Worm (Caenorhabditis elegans) whole organism, L3 larva: Measurements from ENCODE around the gene F08F8.9.

Source experiments
- R02D3.7 ChIP-seq: fragments of 150-350 bp; optimal IDR thresholded peaks from 2 replicates; lab custom pipeline; 2014; ENCODE audit warnings: missing biosample characterization, missing genetic modification characterization
- ZK546.5 ChIP-seq: sonication (generic microtip); optimal IDR thresholded peaks from 2 replicates; lab custom pipeline; 2017; ENCODE audit warnings: missing biosample characterization, missing genetic modification characterization
- aly-2 ChIP-seq: fragments of 150-350 bp; optimal IDR thresholded peaks from 2 replicates; lab custom pipeline; 2014; ENCODE audit warnings: missing biosample characterization, missing genetic modification characterization
- ama-1 ChIP-seq: fragments of 150-350 bp; optimal IDR thresholded peaks from 2 replicates; lab custom pipeline; 2018
- ceh-28 ChIP-seq: fragments of 150-350 bp; optimal IDR thresholded peaks from 2 replicates; lab custom pipeline; 2014; ENCODE audit warnings: missing biosample characterization, missing genetic modification reagents, missing genetic modification characterization
- egl-27 ChIP-seq: sonication (generic microtip); optimal IDR thresholded peaks from 4 replicates; lab custom pipeline; 2017; ENCODE audit warnings: missing biosample characterization, missing genetic modification reagents, missing genetic modification characterization
- egl-5 ChIP-seq: fragments of 150-350 bp; optimal IDR thresholded peaks from 2 replicates; lab custom pipeline; 2017; ENCODE audit warnings: missing biosample characterization, missing genetic modification reagents, missing genetic modification characterization, inconsistent platforms
- elt-1 ChIP-seq: fragments of 150-350 bp; optimal IDR thresholded peaks from 2 replicates; lab custom pipeline; 2014; ENCODE audit warnings: missing biosample characterization, missing genetic modification characterization
- elt-2 ChIP-seq: sonication (generic microtip); optimal IDR thresholded peaks from 2 replicates; lab custom pipeline; 2016; ENCODE audit warnings: missing genetic modification reagents, mild to moderate bottlenecking, missing genetic modification characterization, missing compliant biosample characterization
- elt-3 ChIP-seq, 3 experiments: fragments of 150-350 bp in 1 of 3; sonication (generic microtip) in 2 of 3; optimal IDR thresholded peaks; 2 replicates in 2 of 3; 4 replicates in 1 of 3; lab custom pipeline; 2014 to 2017; ENCODE audit warnings: missing biosample characterization in 3 of 3, missing genetic modification characterization in 3 of 3
- eor-1 ChIP-seq, 2 experiments: fragments of 150-350 bp; optimal IDR thresholded peaks; 2 replicates each; lab custom pipeline; 2014 to 2018; ENCODE audit warnings: missing biosample characterization in 2 of 2, missing genetic modification characterization in 2 of 2
- fkh-10 ChIP-seq: sonication (generic microtip); optimal IDR thresholded peaks from 2 replicates; lab custom pipeline; 2017; ENCODE audit warnings: missing biosample characterization, missing genetic modification reagents, missing genetic modification characterization
- fkh-2 ChIP-seq: fragments of 150-350 bp; optimal IDR thresholded peaks from 2 replicates; lab custom pipeline; 2014; ENCODE audit warnings: missing biosample characterization, missing genetic modification reagents, missing genetic modification characterization
- fos-1 ChIP-seq: fragments of 150-350 bp; optimal IDR thresholded peaks from 2 replicates; lab custom pipeline; 2014; ENCODE audit warnings: missing biosample characterization, missing genetic modification characterization
- hmg-11 ChIP-seq: sonication (generic microtip); optimal IDR thresholded peaks from 2 replicates; lab custom pipeline; 2016; ENCODE audit warnings: missing genetic modification characterization, missing compliant biosample characterization
- jun-1 ChIP-seq: fragments of 150-350 bp; optimal IDR thresholded peaks from 2 replicates; lab custom pipeline; 2014; ENCODE audit warnings: missing biosample characterization, missing genetic modification reagents, missing genetic modification characterization
- lin-15B ChIP-seq: fragments of 150-350 bp; optimal IDR thresholded peaks from 2 replicates; lab custom pipeline; 2014; ENCODE audit warnings: missing biosample characterization, missing genetic modification characterization
- lsy-12 ChIP-seq: sonication (generic microtip); optimal IDR thresholded peaks from 2 replicates; lab custom pipeline; 2016; ENCODE audit warnings: mild to moderate bottlenecking, missing genetic modification characterization, missing compliant biosample characterization
- mdl-1 ChIP-seq: fragments of 150-350 bp; optimal IDR thresholded peaks from 2 replicates; lab custom pipeline; 2014; ENCODE audit warnings: missing biosample characterization, missing genetic modification characterization
- mml-1 ChIP-seq: fragments of 150-350 bp; sonication (generic microtip); optimal IDR thresholded peaks from 3 replicates; lab custom pipeline; 2014; ENCODE audit warnings: missing biosample characterization, missing genetic modification characterization
- nfya-1 ChIP-seq: sonication (generic microtip); optimal IDR thresholded peaks from 2 replicates; lab custom pipeline; 2017; ENCODE audit warnings: missing genetic modification characterization, mild to moderate bottlenecking, missing compliant biosample characterization, antibody characterized with exemption, moderate library complexity; ENCODE audit not compliant: insufficient read depth
- nhr-11 ChIP-seq: fragments of 150-350 bp; optimal IDR thresholded peaks from 2 replicates; lab custom pipeline; 2014; ENCODE audit warnings: missing biosample characterization, missing genetic modification characterization
- nhr-12 ChIP-seq: fragments of 150-350 bp; optimal IDR thresholded peaks from 2 replicates; lab custom pipeline; 2014; ENCODE audit warnings: missing biosample characterization, missing genetic modification characterization
- nhr-23 ChIP-seq: fragments of 150-350 bp; optimal IDR thresholded peaks from 2 replicates; lab custom pipeline; 2014; ENCODE audit warnings: missing biosample characterization, missing genetic modification reagents, missing genetic modification characterization
- nhr-25 ChIP-seq: sonication (generic microtip); optimal IDR thresholded peaks from 2 replicates; lab custom pipeline; 2017; ENCODE audit warnings: missing biosample characterization, missing genetic modification characterization
- nhr-43 ChIP-seq: sonication (generic microtip); optimal IDR thresholded peaks from 2 replicates; lab custom pipeline; 2016; ENCODE audit warnings: mild to moderate bottlenecking, missing genetic modification characterization, missing compliant biosample characterization; ENCODE audit not compliant: poor library complexity, severe bottlenecking
- nhr-67 ChIP-seq: fragments of 150-350 bp; optimal IDR thresholded peaks from 2 replicates; lab custom pipeline; 2014; ENCODE audit warnings: missing biosample characterization, missing genetic modification characterization
- nhr-76 ChIP-seq: fragments of 150-350 bp; sonication (generic microtip); optimal IDR thresholded peaks from 5 replicates; lab custom pipeline; 2014; ENCODE audit warnings: missing biosample characterization, missing genetic modification characterization
- nhr-77 ChIP-seq: fragments of 150-350 bp; optimal IDR thresholded peaks from 2 replicates; lab custom pipeline; 2014; ENCODE audit warnings: missing biosample characterization, missing genetic modification characterization
- pha-4 ChIP-seq: fragments of 150-350 bp; optimal IDR thresholded peaks from 2 replicates; lab custom pipeline; 2014; ENCODE audit warnings: missing biosample characterization, missing genetic modification reagents, missing genetic modification characterization
- sea-2 ChIP-seq: fragments of 150-350 bp; sonication (generic microtip); optimal IDR thresholded peaks from 4 replicates; lab custom pipeline; 2014; ENCODE audit warnings: missing biosample characterization, missing genetic modification reagents, missing genetic modification characterization
- skn-1 ChIP-seq: fragments of 150-350 bp; optimal IDR thresholded peaks from 2 replicates; lab custom pipeline; 2014; ENCODE audit warnings: missing biosample characterization, missing genetic modification characterization
- unc-39 ChIP-seq: sonication (generic microtip); optimal IDR thresholded peaks from 4 replicates; lab custom pipeline; 2017; ENCODE audit warnings: missing biosample characterization, missing genetic modification characterization
- unc-62 ChIP-seq: fragments of 150-350 bp; sonication (generic microtip); optimal IDR thresholded peaks from 4 replicates; lab custom pipeline; 2014; ENCODE audit warnings: missing biosample characterization, missing genetic modification reagents, missing genetic modification characterization
- zag-1 ChIP-seq: fragments of 150-350 bp; optimal IDR thresholded peaks from 2 replicates; lab custom pipeline; 2014; ENCODE audit warnings: missing biosample characterization, missing genetic modification characterization
- ztf-4 ChIP-seq: fragments of 150-350 bp; optimal IDR thresholded peaks from 2 replicates; lab custom pipeline; 2014; ENCODE audit warnings: missing biosample characterization, missing genetic modification characterization

F08F8.9 gene

DNA sequence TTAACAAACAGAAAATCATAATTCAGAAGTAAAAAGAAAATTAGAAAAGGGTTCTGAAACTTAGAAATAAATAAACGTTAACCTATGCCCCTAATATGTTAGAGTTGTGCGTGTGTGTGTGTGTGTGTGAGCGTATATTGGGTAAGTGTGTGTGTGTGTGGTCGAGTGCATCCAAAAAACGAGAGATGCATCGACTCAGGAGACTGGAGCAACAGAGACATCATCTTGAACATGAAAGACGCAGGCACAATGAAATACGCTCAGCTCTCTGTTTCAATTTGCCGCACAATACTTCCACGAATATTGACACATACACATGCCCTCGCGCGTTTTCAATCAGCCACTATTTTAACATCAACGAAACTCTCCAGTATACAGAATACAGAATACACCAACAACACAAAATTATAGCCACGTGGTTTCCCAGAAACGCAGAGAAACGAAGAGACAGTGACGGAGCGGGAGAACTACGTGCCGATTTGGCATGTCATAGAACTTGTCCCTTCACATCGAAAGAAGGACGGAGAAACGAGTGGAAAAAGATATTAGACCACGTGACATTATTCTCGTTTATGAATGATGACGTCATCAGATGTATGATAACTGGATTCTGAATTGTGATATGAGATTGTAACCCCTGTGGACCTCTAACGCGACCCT is 22.5 kb upstream of the F08F8.9 start (continued):
- TF ChIP-seq unc-62 (peak; percentile 82), elt-2 (tag; lab: Kevin White, UChicago) (peak; percentile 73), jun-1 (tag; lab: Kevin White, UChicago) (peak; percentile 64), zag-1 (tag; lab: Kevin White, UChicago) (no peak), fkh-2 (no peak), eor-1 (tag; optimal IDR thresholded peaks at IDR 0.05; lab: Kevin White, UChicago) (no peak)

DNA sequence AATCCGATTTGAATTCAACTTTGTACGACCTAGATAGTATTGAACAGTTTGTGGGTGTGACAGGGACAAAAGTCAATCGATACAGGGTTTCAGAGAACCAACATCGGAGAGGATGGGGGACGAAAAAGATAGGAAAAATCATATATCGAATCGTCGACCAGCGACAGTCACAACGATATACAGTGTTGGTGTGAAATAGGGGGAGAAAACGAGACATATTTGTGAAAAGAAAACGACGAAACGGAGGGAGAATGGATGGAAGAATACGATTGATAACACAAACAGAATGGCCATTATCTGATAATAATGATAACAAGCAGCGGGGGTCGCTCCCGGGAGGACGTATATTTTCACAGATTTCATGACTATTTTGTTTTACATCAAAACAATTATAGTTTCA is 21.7 kb upstream of the F08F8.9 start:
- TF ChIP-seq jun-1 (tag; lab: Kevin White, UChicago) (no peak), ceh-28 (peak; percentile 65), sea-2 (no peak), mml-1 (tag; lab: Kevin White, UChicago) (peak; percentile 11), hmg-11 (tag; lab: Kevin White, UChicago) (no peak), elt-2 (tag; lab: Kevin White, UChicago) (peak; percentile 86), ama-1 (lab: Kevin White, UChicago) (peak; percentile 83), R02D3.7 (tag; lab: Kevin White, UChicago) (peak; percentile 14), elt-3 (tag; optimal IDR thresholded peaks at IDR 0.05; lab: Kevin White, UChicago) (peak in 2 of 3 experiments; percentile 44 to 91), nhr-25 (tag; lab: Kevin White, UChicago) (peak; percentile 14), nhr-23 (peak; percentile 62)

DNA sequence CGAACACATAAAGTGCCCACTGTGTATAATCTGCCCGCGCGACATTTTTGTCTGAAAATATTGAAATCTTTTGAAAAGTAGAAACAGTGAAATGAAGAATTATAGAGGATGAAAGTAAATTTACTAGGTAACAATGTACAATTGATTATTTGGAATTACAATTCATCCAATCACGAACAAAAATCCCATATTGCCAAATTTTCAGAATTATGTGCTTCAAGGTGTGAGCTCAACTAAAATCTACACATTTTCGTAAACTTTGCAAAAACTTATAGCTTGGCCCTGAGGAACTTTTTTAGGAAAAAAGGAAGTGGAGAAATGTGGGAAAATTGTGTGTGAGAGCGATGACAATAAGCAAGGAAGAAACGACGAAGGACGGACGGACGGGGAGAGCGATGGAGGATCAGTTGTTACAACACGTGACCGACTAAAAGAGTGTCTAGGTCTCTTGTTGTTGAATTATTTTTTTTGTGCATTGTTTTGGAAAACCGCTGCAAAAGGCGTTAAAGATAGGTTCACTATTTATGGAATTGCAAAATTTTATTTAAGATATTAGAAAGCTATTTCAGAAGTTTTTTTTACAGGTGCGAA is 21.0 kb upstream of the F08F8.9 start, which contains the start of gene mml-1:
mml-1 (minus strand) TSS at position 51 of the 591 bp plus-strand sequence.
- TF ChIP-seq elt-1 (tag; lab: Kevin White, UChicago): no peak
- TF ChIP-seq eor-1 (tag; optimal IDR thresholded peaks at IDR 0.05; lab: Kevin White, UChicago): no peak
- no peak for TF ChIP-seq elt-2 (tag; lab: Kevin White, UChicago)
- TF ChIP-seq ztf-4 (tag; lab: Kevin White, UChicago): no peak
- TF ChIP-seq nfya-1 (tag; lab: Kevin White, UChicago): peak; percentile 17
- peak; percentile 24 for TF ChIP-seq lsy-12 (tag; lab: Kevin White, UChicago)
- no peak for TF ChIP-seq skn-1
- TF ChIP-seq pha-4 (tag; lab: Kevin White, UChicago): no peak
- peak; percentile 66 for TF ChIP-seq ama-1 (lab: Kevin White, UChicago)
- no peak for TF ChIP-seq elt-3 (tag; optimal IDR thresholded peaks at IDR 0.05; lab: Kevin White, UChicago)
- no peak for TF ChIP-seq fkh-2

DNA sequence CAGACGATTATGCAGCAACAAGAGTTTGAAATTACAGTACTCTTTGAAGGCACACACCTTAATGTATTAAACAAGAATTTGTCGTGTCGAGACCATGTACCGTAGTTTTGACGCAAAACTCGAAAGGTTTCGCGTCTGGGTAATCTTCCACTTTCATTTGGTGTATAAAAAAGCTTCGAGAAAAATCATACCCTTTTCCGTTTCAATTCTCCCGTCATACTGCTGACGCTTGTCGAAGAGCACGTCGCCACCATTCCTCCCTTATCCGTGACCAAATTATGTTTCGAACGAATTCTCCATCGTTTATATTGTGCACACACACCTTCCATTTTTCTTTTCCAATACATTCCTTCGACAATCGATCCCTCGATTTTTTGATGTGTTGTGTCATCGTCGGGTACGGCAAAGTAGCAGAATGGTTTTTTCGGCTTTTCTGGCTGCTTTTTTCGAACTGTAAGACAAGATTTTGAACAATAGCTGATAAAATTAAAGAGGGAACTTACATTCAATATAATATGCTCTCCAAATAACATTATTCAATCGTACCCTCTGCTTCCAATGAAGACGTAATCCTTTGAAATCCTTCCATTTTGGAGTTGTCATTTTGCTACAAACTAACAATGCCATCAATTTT is 20.1 kb upstream of the F08F8.9 start:
- TF ChIP-seq nhr-43 (tag; lab: Kevin White, UChicago): peak; percentile 38
- peak; percentile 93 for TF ChIP-seq ama-1 (lab: Kevin White, UChicago)
- no peak for TF ChIP-seq mdl-1 (tag; lab: Kevin White, UChicago)
- TF ChIP-seq nhr-11 (tag; lab: Kevin White, UChicago): no peak
- no peak for TF ChIP-seq nhr-67

DNA sequence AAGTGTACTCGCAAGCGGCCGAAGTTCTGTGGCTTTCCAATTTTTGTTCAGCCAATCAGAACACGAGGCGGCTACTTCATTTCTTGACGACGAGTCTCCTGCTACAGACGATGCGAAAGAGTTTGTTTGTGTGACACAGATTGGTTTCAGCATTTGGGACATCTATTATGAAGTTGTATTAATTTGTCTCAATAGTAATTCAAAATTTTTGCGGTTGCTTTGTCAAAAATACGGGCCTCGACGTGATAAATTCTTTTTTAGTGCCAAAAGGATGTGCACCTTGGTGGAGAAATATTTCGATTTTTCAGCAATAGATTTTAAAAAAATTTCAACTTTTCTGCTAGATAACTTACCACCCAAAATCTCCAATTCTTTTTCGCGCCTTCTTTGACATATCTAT is 16.8 kb upstream of the F08F8.9 start:
- no peak for TF ChIP-seq nhr-77 (tag; lab: Kevin White, UChicago)
- TF ChIP-seq nhr-12: no peak
- TF ChIP-seq unc-39: no peak
- TF ChIP-seq elt-2 (tag; lab: Kevin White, UChicago): no peak
- TF ChIP-seq fkh-10: no peak
- TF ChIP-seq ztf-4 (tag; lab: Kevin White, UChicago): no peak
- no peak for TF ChIP-seq unc-62
- TF ChIP-seq fos-1 (tag; lab: Kevin White, UChicago): no peak
- no peak for TF ChIP-seq nhr-76 (tag; lab: Kevin White, UChicago)
- no peak for TF ChIP-seq hmg-11 (tag; lab: Kevin White, UChicago)
- TF ChIP-seq lin-15B (tag; lab: Kevin White, UChicago): no peak
- TF ChIP-seq mml-1 (tag; lab: Kevin White, UChicago): no peak
- TF ChIP-seq egl-5 (tag; lab: Kevin White, UChicago): no peak
- TF ChIP-seq ama-1 (lab: Kevin White, UChicago): no peak
- no peak for TF ChIP-seq mdl-1 (tag; lab: Kevin White, UChicago)
- no peak for TF ChIP-seq zag-1 (tag; lab: Kevin White, UChicago)
- no peak for TF ChIP-seq nfya-1 (tag; lab: Kevin White, UChicago)
- TF ChIP-seq egl-27 (tag; lab: Kevin White, UChicago): no peak
- TF ChIP-seq aly-2 (tag; lab: Kevin White, UChicago): no peak
- TF ChIP-seq ZK546.5 (tag; lab: Kevin White, UChicago): no peak
